Worm (Caenorhabditis elegans): ENCODE results near the gene fbxa-25.

fbxa-25 gene

ce11 chrIII:1355320-1355719 is 6.1 kb upstream of the fbxa-25 start, which contains the start of gene Y82E9BL.1:
Y82E9BL.1 (minus strand) TSS chrIII:1355420.
- TF ChIP-seq drap-1 (GFP tag; optimal IDR thresholded peaks at IDR 0.05) (no peak), sem-2 (GFP tag; optimal IDR thresholded peaks at IDR 0.05) (no peak), ztf-11 (tag; optimal IDR thresholded peaks at IDR 0.05) (no peak), bed-3 (GFP tag; optimal IDR thresholded peaks at IDR 0.05) (no peak), nhr-237 (tag; optimal IDR thresholded peaks at IDR 0.05) (no peak), mep-1 (tag; optimal IDR thresholded peaks at IDR 0.05) (no peak), cnd-1 (tag; optimal IDR thresholded peaks at IDR 0.05) (no peak), ceh-39 (tag; optimal IDR thresholded peaks at IDR 0.05) (no peak)

ce11 chrIII:1354523-1354922 is 5.3 kb upstream of the fbxa-25 start:
- TF ChIP-seq lsy-2 (tag; optimal IDR thresholded peaks at IDR 0.05), result no peak
- TF ChIP-seq nhr-2 (tag; optimal IDR thresholded peaks at IDR 0.05), result no peak
- TF ChIP-seq ceh-83 (GFP tag; optimal IDR thresholded peaks at IDR 0.05), result no peak
- no peak for TF ChIP-seq mab-5 (tag; optimal IDR thresholded peaks at IDR 0.05)
- no peak for TF ChIP-seq blmp-1 (tag; optimal IDR thresholded peaks at IDR 0.05)
- TF ChIP-seq ztf-11 (tag; optimal IDR thresholded peaks at IDR 0.05), result no peak
- TF ChIP-seq pha-4 (tag; optimal IDR thresholded peaks at IDR 0.05), result no peak
- TF ChIP-seq mep-1 (tag; optimal IDR thresholded peaks at IDR 0.05), result no peak
- no peak for TF ChIP-seq drap-1 (GFP tag; optimal IDR thresholded peaks at IDR 0.05)
- no peak for TF ChIP-seq lin-32 (GFP tag; optimal IDR thresholded peaks at IDR 0.05)
- TF ChIP-seq nhr-12 (tag; optimal IDR thresholded peaks at IDR 0.05), result no peak
- TF ChIP-seq ham-2 (GFP tag; optimal IDR thresholded peaks at IDR 0.05), result no peak
- no peak for TF ChIP-seq hlh-1 (tag; optimal IDR thresholded peaks at IDR 0.05)
- TF ChIP-seq unc-62 (GFP tag; optimal IDR thresholded peaks at IDR 0.05), result no peak
- TF ChIP-seq mls-2 (tag; optimal IDR thresholded peaks at IDR 0.05), result no peak
- TF ChIP-seq M03D4.4 (tag; optimal IDR thresholded peaks at IDR 0.05), result no peak
- no peak for TF ChIP-seq ces-1 (GFP tag; optimal IDR thresholded peaks at IDR 0.05)
- no peak for TF ChIP-seq ceh-43 (GFP tag; optimal IDR thresholded peaks at IDR 0.05)

ce11 chrIII:1350745-1351144 is 1.5 kb upstream of the fbxa-25 start, which contains the start of gene Y82E9BL.3:
Y82E9BL.3 (minus strand) TSS chrIII:1350845.
- no peak for TF ChIP-seq elt-3 (tag; optimal IDR thresholded peaks at IDR 0.05)
- TF ChIP-seq nhr-237 (tag; optimal IDR thresholded peaks at IDR 0.05), result no peak
- no peak for TF ChIP-seq drap-1 (GFP tag; optimal IDR thresholded peaks at IDR 0.05)
- TF ChIP-seq mls-2 (tag; optimal IDR thresholded peaks at IDR 0.05), result no peak
- no peak for TF ChIP-seq nhr-12 (tag; optimal IDR thresholded peaks at IDR 0.05)
- no peak for TF ChIP-seq sem-2 (GFP tag; optimal IDR thresholded peaks at IDR 0.05)
- no peak for TF ChIP-seq blmp-1 (tag; optimal IDR thresholded peaks at IDR 0.05)
- no peak for TF ChIP-seq ztf-11 (tag; optimal IDR thresholded peaks at IDR 0.05)
- no peak for TF ChIP-seq unc-39 (tag; optimal IDR thresholded peaks at IDR 0.05)
- no peak for TF ChIP-seq cnd-1 (tag; optimal IDR thresholded peaks at IDR 0.05)
- no peak for TF ChIP-seq ces-1 (GFP tag; optimal IDR thresholded peaks at IDR 0.05)
- TF ChIP-seq pha-4 (tag; optimal IDR thresholded peaks at IDR 0.05), result no peak
- no peak for TF ChIP-seq nhr-2 (tag; optimal IDR thresholded peaks at IDR 0.05)
- no peak for TF ChIP-seq ceh-83 (GFP tag; optimal IDR thresholded peaks at IDR 0.05)
- TF ChIP-seq ham-2 (GFP tag; optimal IDR thresholded peaks at IDR 0.05), result no peak
- no peak for TF ChIP-seq elt-1 (tag; optimal IDR thresholded peaks at IDR 0.05; ENCODE audit: borderline replicate concordance, insufficient read depth)
- no peak for TF ChIP-seq snpc-4 (tag; optimal IDR thresholded peaks at IDR 0.05)

- TF ChIP-seq flh-1 (GFP tag; optimal IDR thresholded peaks at IDR 0.05), result no peak
- no peak for TF ChIP-seq bed-3 (GFP tag; optimal IDR thresholded peaks at IDR 0.05)
- no peak for TF ChIP-seq unc-120 (tag; optimal IDR thresholded peaks at IDR 0.05; ENCODE audit: poor library complexity, severe bottlenecking)
- no peak for TF ChIP-seq drap-1 (GFP tag; optimal IDR thresholded peaks at IDR 0.05)
- no peak for TF ChIP-seq zip-8 (tag; optimal IDR thresholded peaks at IDR 0.05)
- no peak for TF ChIP-seq mls-2 (tag; optimal IDR thresholded peaks at IDR 0.05)
- no peak for TF ChIP-seq sem-2 (GFP tag; optimal IDR thresholded peaks at IDR 0.05)
- TF ChIP-seq nhr-76 (tag; optimal IDR thresholded peaks at IDR 0.05), result no peak
- no peak for TF ChIP-seq mab-5 (tag; optimal IDR thresholded peaks at IDR 0.05)
- no peak for TF ChIP-seq blmp-1 (tag; optimal IDR thresholded peaks at IDR 0.05)
- TF ChIP-seq unc-39 (tag; optimal IDR thresholded peaks at IDR 0.05), result no peak
These were observed 1.7 kb downstream of the fbxa-25 start, which contains the start of gene Y82E9BL.5 for ce11 chrIII:1347539-1347938. Y82E9BL.5 (minus strand) TSS chrIII:1347639.

ce11 chrIII:1347003-1347402 is 2.2 kb downstream of the fbxa-25 start:
- TF ChIP-seq sem-2 (GFP tag; optimal IDR thresholded peaks at IDR 0.05), result no peak
- no peak for TF ChIP-seq ztf-11 (tag; optimal IDR thresholded peaks at IDR 0.05)
- no peak for TF ChIP-seq bed-3 (GFP tag; optimal IDR thresholded peaks at IDR 0.05)
- TF ChIP-seq ceh-39 (tag; optimal IDR thresholded peaks at IDR 0.05), result no peak
- TF ChIP-seq elt-3 (tag; optimal IDR thresholded peaks at IDR 0.05), result no peak
- no peak for TF ChIP-seq tbx-8 (GFP tag; optimal IDR thresholded peaks at IDR 0.05)
- TF ChIP-seq flh-1 (GFP tag; optimal IDR thresholded peaks at IDR 0.05), result no peak
- no peak for TF ChIP-seq unc-39 (tag; optimal IDR thresholded peaks at IDR 0.05)
- no peak for TF ChIP-seq unc-120 (tag; optimal IDR thresholded peaks at IDR 0.05; ENCODE audit: poor library complexity, severe bottlenecking)
- TF ChIP-seq mab-5 (tag; optimal IDR thresholded peaks at IDR 0.05), result no peak
- TF ChIP-seq snpc-4 (tag; optimal IDR thresholded peaks at IDR 0.05), result no peak
- TF ChIP-seq ces-1 (GFP tag; optimal IDR thresholded peaks at IDR 0.05), result no peak
- TF ChIP-seq mls-2 (tag; optimal IDR thresholded peaks at IDR 0.05), result no peak

Measured in whole organism, mixed stage, embryonic.